Worm (Caenorhabditis elegans): ENCODE measurements around the gene Y116A8C.3.
"Not testable (repeated sequence)": the region's sequence is repeated elsewhere in the genome, so short reads cannot be mapped to it uniquely, and the experiment has no call there.

Gene Y116A8C.3

DNA sequence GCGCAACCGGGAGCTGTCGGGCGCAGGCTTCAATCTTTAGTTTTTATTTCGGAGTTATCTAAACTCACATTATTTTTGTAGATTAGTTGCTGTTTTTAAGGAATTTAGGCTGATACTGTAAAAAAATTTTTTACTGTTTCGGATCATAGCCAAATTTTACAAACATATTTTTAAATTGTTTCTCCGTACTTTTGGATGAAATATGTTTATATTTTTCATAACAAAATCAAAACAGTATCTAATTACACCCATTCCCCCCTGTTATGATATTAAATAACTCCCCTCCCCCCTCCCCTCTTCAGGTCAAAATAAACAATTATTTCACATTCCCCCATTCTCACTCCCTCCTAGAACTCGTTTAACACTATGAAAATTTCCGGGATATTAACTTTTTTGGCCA is at the start of gene Y116A8C.3:
Y116A8C.3 (plus strand) TSS at position 301 of the 400 bp plus-strand sequence.
- TF ChIP-seq lin-13 (tag; optimal IDR thresholded peaks at IDR 0.05) (no peak), ham-2 (GFP tag; optimal IDR thresholded peaks at IDR 0.05) (no peak), ces-1 (GFP tag; optimal IDR thresholded peaks at IDR 0.05) (no peak)

DNA sequence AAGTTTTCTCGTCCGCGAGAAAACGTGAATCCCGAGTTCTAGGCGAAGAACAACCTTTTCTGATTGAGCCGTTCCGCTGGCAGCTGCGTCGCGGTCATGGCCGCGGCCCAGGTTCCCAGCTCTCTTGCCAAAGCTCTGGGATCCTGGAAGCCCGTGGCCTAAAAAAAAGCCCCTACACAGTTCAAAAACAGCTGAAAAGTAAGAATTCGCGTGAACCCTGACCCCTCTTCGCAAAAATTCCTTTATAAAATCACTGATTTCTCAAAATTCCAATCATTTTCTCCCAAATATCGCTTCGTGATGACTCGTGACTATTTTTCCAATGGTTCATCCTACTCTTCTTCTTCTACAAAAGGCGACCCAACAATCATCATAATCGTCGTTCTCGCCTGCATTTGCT is 48.6 kb upstream of the Y116A8C.3 start, which contains the start of gene T06A10.107:
T06A10.107 (plus strand) TSS at position 301 of the 400 bp plus-strand sequence.
- TF ChIP-seq ztf-11 (tag; optimal IDR thresholded peaks at IDR 0.05) (no peak), mab-5 (tag; optimal IDR thresholded peaks at IDR 0.05) (no peak), ceh-39 (tag; optimal IDR thresholded peaks at IDR 0.05) (no peak), nhr-12 (tag; optimal IDR thresholded peaks at IDR 0.05) (no peak), ceh-43 (GFP tag; optimal IDR thresholded peaks at IDR 0.05) (no peak), cnd-1 (tag; optimal IDR thresholded peaks at IDR 0.05) (no peak), sem-2 (GFP tag; optimal IDR thresholded peaks at IDR 0.05) (no peak), drap-1 (GFP tag; optimal IDR thresholded peaks at IDR 0.05) (no peak), hlh-1 (tag; optimal IDR thresholded peaks at IDR 0.05) (no peak), elt-3 (tag; optimal IDR thresholded peaks at IDR 0.05) (no peak), nhr-2 (tag; optimal IDR thresholded peaks at IDR 0.05) (no peak), M03D4.4 (tag; optimal IDR thresholded peaks at IDR 0.05) (no peak), nhr-237 (tag; optimal IDR thresholded peaks at IDR 0.05) (no peak), zip-8 (tag; optimal IDR thresholded peaks at IDR 0.05) (no peak), ceh-83 (GFP tag; optimal IDR thresholded peaks at IDR 0.05) (no peak)

DNA sequence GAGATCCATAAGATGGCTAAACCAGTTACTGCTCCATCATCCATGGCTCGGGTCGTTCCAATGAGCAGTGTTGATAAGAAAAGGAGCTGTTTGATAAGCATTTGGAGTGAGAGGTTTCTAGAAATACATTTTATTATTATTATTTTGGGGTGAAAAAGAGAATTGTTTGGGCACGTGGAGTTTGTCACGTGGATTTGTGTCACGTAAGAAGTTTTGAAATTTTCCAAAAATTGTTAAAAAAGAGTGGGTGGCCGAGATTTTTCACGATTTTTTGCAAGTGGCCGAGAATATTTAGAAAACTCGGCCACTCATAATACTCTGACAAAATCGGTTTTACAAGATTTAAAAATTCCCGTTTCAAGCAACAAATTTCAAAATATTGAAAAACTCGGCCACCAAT is 47.0 kb upstream of the Y116A8C.3 start, which contains the start of gene T06A10.106:
T06A10.106 (minus strand) TSS at position 101 of the 400 bp plus-strand sequence.
- TF ChIP-seq ham-2 (GFP tag; optimal IDR thresholded peaks at IDR 0.05) (no peak), blmp-1 (tag; optimal IDR thresholded peaks at IDR 0.05) (no peak), nhr-237 (tag; optimal IDR thresholded peaks at IDR 0.05) (no peak), sptf-1 (tag; optimal IDR thresholded peaks at IDR 0.05) (no peak)

DNA sequence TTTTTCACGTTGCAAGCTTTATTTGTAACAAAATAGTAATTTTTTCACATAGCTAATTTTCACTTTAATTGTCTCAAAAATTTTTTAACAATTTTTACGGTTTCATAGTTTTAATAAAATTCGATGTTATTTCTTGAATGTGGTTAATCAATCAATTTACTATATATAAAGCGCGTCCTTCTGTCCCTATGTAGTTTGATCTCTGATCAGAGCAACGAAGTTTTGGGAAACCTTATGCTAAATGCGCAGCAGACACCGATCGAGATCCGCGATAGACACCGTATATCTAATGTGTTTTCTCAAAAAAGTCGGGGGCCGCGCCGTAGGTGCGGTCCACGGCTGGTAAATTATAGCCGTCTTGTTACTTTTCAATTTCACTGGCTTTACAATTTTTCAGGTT is 27.3 kb upstream of the Y116A8C.3 start:
- no peak for TF ChIP-seq hlh-1 (tag; optimal IDR thresholded peaks at IDR 0.05)
- no peak for TF ChIP-seq mab-5 (tag; optimal IDR thresholded peaks at IDR 0.05)
- TF ChIP-seq pha-4 (tag; optimal IDR thresholded peaks at IDR 0.05): no peak
- TF ChIP-seq cnd-1 (tag; optimal IDR thresholded peaks at IDR 0.05): no peak
- no peak for TF ChIP-seq elt-3 (tag; optimal IDR thresholded peaks at IDR 0.05)
- no peak for TF ChIP-seq ceh-39 (tag; optimal IDR thresholded peaks at IDR 0.05)

DNA sequence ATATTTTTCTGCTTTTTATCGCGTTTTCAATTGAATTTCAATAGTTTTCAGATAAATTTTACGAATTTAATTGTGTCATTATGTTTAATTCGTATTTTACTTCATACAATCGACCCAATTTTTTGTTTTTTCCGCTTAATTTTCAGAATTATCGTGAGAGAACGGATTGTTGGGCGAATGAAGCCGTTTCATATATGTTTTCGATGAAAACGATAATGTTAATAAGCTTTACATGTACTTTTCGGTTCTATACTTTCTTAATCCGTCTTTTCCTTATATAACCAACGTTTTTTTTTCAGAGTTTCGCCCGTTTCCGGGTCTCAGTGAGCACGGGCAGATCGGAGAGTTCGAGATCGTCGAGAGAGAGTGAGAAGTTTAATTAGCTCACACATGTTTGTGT is 20.6 kb upstream of the Y116A8C.3 start, which contains the start of gene T06A10.2:
T06A10.2 (plus strand) TSS at position 301 of the 400 bp plus-strand sequence.
- not testable (repeated sequence) for TF ChIP-seq unc-120 (tag; optimal IDR thresholded peaks at IDR 0.05; ENCODE audit: poor library complexity, severe bottlenecking); sem-2 (GFP tag; optimal IDR thresholded peaks at IDR 0.05); nhr-76 (tag; optimal IDR thresholded peaks at IDR 0.05)

DNA sequence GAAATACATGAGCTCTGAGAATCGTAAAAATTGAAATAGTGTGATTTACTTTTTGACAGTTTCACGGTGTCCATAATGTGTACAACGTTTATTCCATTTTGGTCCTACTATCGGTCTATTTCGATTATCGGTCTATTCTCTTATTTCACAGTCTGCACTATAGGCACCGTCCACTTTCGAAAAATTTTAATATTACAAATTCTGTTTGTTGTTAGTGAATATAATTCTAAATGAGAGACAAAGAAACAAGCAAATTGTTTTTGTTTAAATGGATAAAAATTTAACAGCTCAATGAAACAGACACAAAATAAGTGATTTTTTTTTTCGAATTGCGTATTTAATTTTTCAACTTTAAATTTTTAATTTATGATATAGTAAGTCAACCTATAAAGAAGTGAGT is 17.6 kb upstream of the Y116A8C.3 start:
- TF ChIP-seq nhr-237 (tag; optimal IDR thresholded peaks at IDR 0.05): no peak

DNA sequence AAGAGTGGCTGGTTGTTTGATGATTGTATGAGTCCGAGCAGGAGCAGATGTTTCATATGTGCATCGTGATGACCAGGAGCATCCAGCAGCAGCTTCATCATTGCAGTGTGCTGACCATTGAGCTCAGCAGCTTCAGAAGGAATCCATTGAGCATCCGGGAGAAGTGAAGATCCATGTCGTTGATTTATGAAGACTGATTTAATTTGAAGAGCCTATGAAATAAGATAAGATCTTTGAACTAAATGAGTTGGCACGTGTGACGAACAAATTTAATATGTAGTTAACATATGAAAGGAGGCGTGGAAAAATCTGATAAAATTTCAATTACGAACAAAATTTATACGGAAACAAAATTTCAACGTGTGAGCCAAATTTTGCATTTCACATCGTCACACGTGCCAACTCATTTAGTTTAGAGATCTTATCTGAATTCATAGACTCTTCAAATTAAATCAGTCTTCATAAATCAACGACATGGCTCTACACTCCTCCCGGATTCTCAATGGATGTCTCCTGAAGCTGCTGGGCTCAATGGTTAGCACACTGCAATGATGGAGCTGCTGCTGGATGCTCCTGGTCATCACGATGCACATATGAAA is 2.1 kb downstream of the Y116A8C.3 start, which contains the start of the genes Y116A8C.469 and Y116A8C.468:
Y116A8C.469 (minus strand) TSS at position 101 of the 599 bp plus-strand sequence.
Y116A8C.468 (plus strand) TSS at position 549 of the 599 bp plus-strand sequence.
- TF ChIP-seq mep-1 (tag; optimal IDR thresholded peaks at IDR 0.05): no peak
- no peak for TF ChIP-seq blmp-1 (tag; optimal IDR thresholded peaks at IDR 0.05)
- TF ChIP-seq nhr-237 (tag; optimal IDR thresholded peaks at IDR 0.05): no peak
- no peak for TF ChIP-seq mls-2 (tag; optimal IDR thresholded peaks at IDR 0.05)
- TF ChIP-seq unc-120 (tag; optimal IDR thresholded peaks at IDR 0.05; ENCODE audit: poor library complexity, severe bottlenecking): no peak
- TF ChIP-seq zip-8 (tag; optimal IDR thresholded peaks at IDR 0.05): no peak
- TF ChIP-seq sptf-1 (tag; optimal IDR thresholded peaks at IDR 0.05): no peak
- TF ChIP-seq nhr-12 (tag; optimal IDR thresholded peaks at IDR 0.05): no peak
- no peak for TF ChIP-seq sem-2 (GFP tag; optimal IDR thresholded peaks at IDR 0.05)
- TF ChIP-seq lin-13 (tag; optimal IDR thresholded peaks at IDR 0.05): no peak

Measured in whole organism, mixed stage, embryonic.